Worm (Caenorhabditis elegans) whole organism, L1 larva: ENCODE measurements around the gene W03F9.9.

ENCODE experiments used
- efl-3 ChIP-seq: fragments of 200-800 bp; sonication (Bioruptor generic); optimal IDR thresholded peaks from 2 replicates; lab custom pipeline; 2018; ENCODE audit warnings: mild to moderate bottlenecking, missing genetic modification characterization, missing compliant biosample characterization
- mep-1 ChIP-seq: fragments of 150-350 bp; optimal IDR thresholded peaks from 2 replicates; lab custom pipeline; 2014; ENCODE audit warnings: missing biosample characterization, missing genetic modification characterization
- nhr-11 ChIP-seq: fragments of 150-350 bp; optimal IDR thresholded peaks from 2 replicates; lab custom pipeline; 2014; ENCODE audit warnings: missing biosample characterization, missing genetic modification characterization
- unc-62 ChIP-seq: fragments of 150-350 bp; optimal IDR thresholded peaks from 2 replicates; lab custom pipeline; 2014; ENCODE audit warnings: missing biosample characterization, missing genetic modification reagents, missing genetic modification characterization

- TF ChIP-seq unc-62 (GFP tag; lab: Kevin White, UChicago): no peak
- no peak for TF ChIP-seq mep-1 (tag; lab: Kevin White, UChicago)
- no peak for TF ChIP-seq nhr-11 (tag; lab: Kevin White, UChicago)
- no peak for TF ChIP-seq efl-3
Measured at ce11 chrV:151310-151709, 12.6 kb downstream of the W03F9.9 start, which contains the start of gene W03F9.4.
